Worm (Caenorhabditis elegans): ENCODE measurements around the gene elf-1.

- TF ChIP-seq ztf-29 (GFP tag; IDR thresholded peaks at IDR 0.05) (no peak), ref-1 (GFP tag; conservative IDR thresholded peaks at IDR 0.05) (no peak), flt-1 (GFP tag; IDR thresholded peaks at IDR 0.05) (no peak), cog-1 (tag; optimal IDR thresholded peaks at IDR 0.05) (no peak), klf-2 (GFP tag; conservative IDR thresholded peaks at IDR 0.05) (no peak), tab-1 (GFP tag; IDR thresholded peaks at IDR 0.05) (no peak)
Measured at ce11 chrIII:696372-696771, 7.4 kb downstream of the elf-1 start, which contains the start of gene sel-15.
